Worm (Caenorhabditis elegans): Measurements from ENCODE around the gene kgb-2.

DNA sequence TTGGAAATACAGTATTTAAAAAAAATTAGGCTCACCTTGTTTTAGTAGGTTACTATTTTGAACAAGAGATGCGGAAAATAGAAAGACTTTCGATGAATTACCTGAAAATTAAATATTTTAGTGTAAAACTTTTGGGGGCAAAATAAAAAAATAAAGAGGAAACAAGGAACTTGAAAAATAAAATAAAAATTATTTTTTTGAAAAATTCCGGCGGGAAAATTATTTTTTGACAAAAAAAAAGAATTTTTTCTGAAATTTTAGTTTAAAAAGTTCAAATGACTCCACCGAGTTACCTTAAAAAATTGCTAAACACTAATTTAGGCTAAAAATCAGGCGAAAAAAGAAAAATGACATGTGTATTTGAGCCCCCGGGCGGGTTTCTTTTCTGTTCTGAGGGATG lies 18.0 kb downstream of the kgb-2 start, which contains the start of the genes cha-1 and unc-17:
- TF ChIP-seq dao-5 (tag; optimal IDR thresholded peaks at IDR 0.05): no peak
- TF ChIP-seq him-1 (tag; optimal IDR thresholded peaks at IDR 0.05): no peak

All from whole organism, L4/young adult.